Worm (Caenorhabditis elegans) whole organism, young adult: ENCODE data around the gene srx-125.

ENCODE experiments used
- B0261.1 ChIP-seq: sonication (generic microtip); optimal IDR thresholded peaks from 2 replicates; lab custom pipeline; 2016; ENCODE audit warnings: mild to moderate bottlenecking, missing genetic modification characterization, moderate library complexity, missing compliant biosample characterization
- F10E7.11 ChIP-seq: sonication (generic microtip); optimal IDR thresholded peaks from 2 replicates; lab custom pipeline; 2017; ENCODE audit warnings: mild to moderate bottlenecking, missing genetic modification characterization, moderate library complexity, missing compliant biosample characterization
- F49E8.2 ChIP-seq: sonication (generic microtip); optimal IDR thresholded peaks from 3 replicates; lab custom pipeline; 2017; ENCODE audit warnings: missing genetic modification characterization, mild to moderate bottlenecking, missing compliant biosample characterization, antibody characterized with exemption, moderate library complexity; ENCODE audit not compliant: insufficient read depth
- K11D2.4 ChIP-seq: fragments of 200-800 bp; sonication (Bioruptor generic); IDR thresholded peaks from 2 replicates; pipeline ENCODE4 v1.3.6; 2022; ENCODE audit warnings: missing genetic modification reagents, missing genetic modification characterization, missing compliant biosample characterization
- K12H6.12 ChIP-seq: fragments of 200-800 bp; sonication (Bioruptor generic); optimal IDR thresholded peaks from 2 replicates; lab custom pipeline; 2018; ENCODE audit warnings: mild to moderate bottlenecking, missing genetic modification characterization, missing compliant biosample characterization
- Y56A3A.18 ChIP-seq: fragments of 200-800 bp; sonication (Bioruptor generic); IDR thresholded peaks from 2 replicates; pipeline ENCODE4 v1.3.6; 2022; ENCODE audit warnings: missing genetic modification reagents, missing genetic modification characterization, missing compliant biosample characterization
- Y67H2A.10 ChIP-seq: fragments of 200-800 bp; sonication (Bioruptor generic); conservative IDR thresholded peaks from 2 replicates; pipeline ENCODE4 v1.3.6; 2022; ENCODE audit warnings: missing genetic modification reagents, missing genetic modification characterization, missing compliant biosample characterization
- Y79H2A.3 ChIP-seq: fragments of 200-800 bp; sonication (Bioruptor generic); conservative IDR thresholded peaks from 2 replicates; pipeline ENCODE4 v1.3.6; 2022; ENCODE audit warnings: missing genetic modification reagents, missing genetic modification characterization, missing compliant biosample characterization
- Y95B8A.8 ChIP-seq: fragments of 200-800 bp; sonication (Bioruptor generic); IDR thresholded peaks from 2 replicates; pipeline ENCODE4 v1.3.6; 2022; ENCODE audit warnings: missing genetic modification reagents, missing genetic modification characterization, missing compliant biosample characterization
- akir-1 ChIP-seq: fragments of 200-800 bp; sonication (Bioruptor generic); optimal IDR thresholded peaks from 2 replicates; lab custom pipeline; 2018; ENCODE audit warnings: mild to moderate bottlenecking, missing genetic modification characterization, moderate library complexity, missing compliant biosample characterization
- atf-7 ChIP-seq: sonication (generic microtip); optimal IDR thresholded peaks from 2 replicates; lab custom pipeline; 2017; ENCODE audit warnings: mild to moderate bottlenecking, missing genetic modification characterization, missing compliant biosample characterization
- attf-6 ChIP-seq: fragments of 200-800 bp; sonication (Bioruptor generic); IDR thresholded peaks from 2 replicates; pipeline ENCODE4 v1.3.6; 2022; ENCODE audit warnings: missing genetic modification reagents, missing genetic modification characterization, missing compliant biosample characterization
- bed-1 ChIP-seq: fragments of 200-800 bp; sonication (Bioruptor generic); IDR thresholded peaks from 2 replicates; pipeline ENCODE4 v1.3.6; 2022; ENCODE audit warnings: missing genetic modification reagents, missing genetic modification characterization, missing compliant biosample characterization
- cebp-1 ChIP-seq, 2 experiments: fragments of 200-800 bp in 1 of 2; sonication (Bioruptor generic) in 1 of 2; sonication (generic microtip) in 1 of 2; IDR thresholded peaks in 1 of 2; optimal IDR thresholded peaks in 1 of 2; 2 replicates each; pipeline versions ENCODE4 v1.3.6 to Lab custom; 2017 to 2022; ENCODE audit warnings: missing compliant biosample characterization in 2 of 2, missing genetic modification characterization in 2 of 2, mild to moderate bottlenecking in 1 of 2, missing genetic modification reagents in 1 of 2, moderate library complexity in 1 of 2
- ceh-40 ChIP-seq: fragments of 200-800 bp; sonication (Bioruptor generic); IDR thresholded peaks from 2 replicates; pipeline ENCODE4 v1.3.6; 2022; ENCODE audit warnings: missing genetic modification characterization, missing compliant biosample characterization
- ceh-79 ChIP-seq: sonication (generic microtip); optimal IDR thresholded peaks from 2 replicates; lab custom pipeline; 2017; ENCODE audit warnings: mild to moderate bottlenecking, missing genetic modification characterization, missing compliant biosample characterization
- die-1 ChIP-seq: sonication (generic microtip); optimal IDR thresholded peaks from 2 replicates; lab custom pipeline; 2016; ENCODE audit warnings: missing genotype, mild to moderate bottlenecking, missing genetic modification characterization, missing compliant biosample characterization
- egl-44 ChIP-seq: fragments of 200-800 bp; sonication (Bioruptor generic); IDR thresholded peaks from 2 replicates; pipeline ENCODE4 v1.3.6; 2022; ENCODE audit warnings: missing genetic modification reagents, missing genetic modification characterization, missing compliant biosample characterization
- egrh-3 ChIP-seq: fragments of 200-800 bp; sonication (Bioruptor generic); IDR thresholded peaks from 2 replicates; pipeline ENCODE4 v1.3.6; 2022; ENCODE audit warnings: missing genetic modification reagents, missing genetic modification characterization, missing compliant biosample characterization
- gei-17 ChIP-seq: fragments of 200-800 bp; sonication (Bioruptor generic); optimal IDR thresholded peaks from 2 replicates; lab custom pipeline; 2018; ENCODE audit warnings: mild to moderate bottlenecking, missing genetic modification characterization, missing compliant biosample characterization
- him-1 ChIP-seq: sonication (generic microtip); optimal IDR thresholded peaks from 2 replicates; lab custom pipeline; 2016; ENCODE audit warnings: missing genotype, missing genetic modification reagents, missing genetic modification characterization, missing compliant biosample characterization
- hlh-26 ChIP-seq: fragments of 200-800 bp; sonication (Bioruptor generic); conservative IDR thresholded peaks from 2 replicates; pipeline ENCODE4 v1.3.6; 2022; ENCODE audit warnings: missing genetic modification reagents, missing genetic modification characterization, missing compliant biosample characterization
- hmg-1.2 ChIP-seq: fragments of 200-800 bp; sonication (Bioruptor generic); IDR thresholded peaks from 2 replicates; pipeline ENCODE4 v1.3.6; 2022; ENCODE audit warnings: missing genetic modification reagents, missing genetic modification characterization, missing compliant biosample characterization
- hsf-1 ChIP-seq: fragments of 200-800 bp; sonication (Bioruptor generic); IDR thresholded peaks from 2 replicates; pipeline ENCODE4 v1.3.6; 2022; ENCODE audit warnings: missing genetic modification reagents, missing genetic modification characterization, missing compliant biosample characterization
- lin-35 ChIP-seq, 3 experiments: fragments of 150-350 bp in 2 of 3; sonication (generic microtip) in 1 of 3; optimal IDR thresholded peaks; 2 replicates each; lab custom pipeline; 2014 to 2018; ENCODE audit warnings: missing biosample characterization in 3 of 3, missing genetic modification characterization in 3 of 3, missing genetic modification reagents in 3 of 3
- lsy-27 ChIP-seq: sonication (generic microtip); optimal IDR thresholded peaks from 2 replicates; lab custom pipeline; 2017; ENCODE audit warnings: missing genetic modification characterization, mild to moderate bottlenecking, missing compliant biosample characterization, antibody characterized with exemption, missing genotype, borderline replicate concordance; ENCODE audit not compliant: insufficient read depth
- madf-3 ChIP-seq: fragments of 200-800 bp; sonication (Bioruptor generic); IDR thresholded peaks from 2 replicates; pipeline ENCODE4 v1.3.6; 2022; ENCODE audit warnings: missing genetic modification reagents, missing genetic modification characterization, missing compliant biosample characterization
- madf-8 ChIP-seq: fragments of 200-800 bp; sonication (Bioruptor generic); conservative IDR thresholded peaks from 2 replicates; pipeline ENCODE4 v1.3.6; 2022; ENCODE audit warnings: missing genetic modification reagents, missing genetic modification characterization, missing compliant biosample characterization
- mcd-1 ChIP-seq: fragments of 200-800 bp; sonication (Bioruptor generic); IDR thresholded peaks from 2 replicates; pipeline ENCODE4 v1.3.6; 2022; ENCODE audit warnings: missing genetic modification reagents, missing genetic modification characterization, missing compliant biosample characterization
- nhr-120 ChIP-seq: fragments of 200-800 bp; sonication (Bioruptor generic); IDR thresholded peaks from 2 replicates; pipeline ENCODE4 v1.3.6; 2022; ENCODE audit warnings: missing genetic modification characterization, missing compliant biosample characterization
- nhr-179 ChIP-seq: sonication (generic microtip); optimal IDR thresholded peaks from 2 replicates; lab custom pipeline; 2016; ENCODE audit warnings: mild to moderate bottlenecking, missing genetic modification characterization, missing compliant biosample characterization
- nhr-80 ChIP-seq: sonication (generic microtip); optimal IDR thresholded peaks from 2 replicates; lab custom pipeline; 2016; ENCODE audit warnings: missing genetic modification characterization, missing compliant biosample characterization
- repo-1 ChIP-seq: sonication (generic microtip); optimal IDR thresholded peaks from 2 replicates; lab custom pipeline; 2017; ENCODE audit warnings: mild to moderate bottlenecking, missing genetic modification characterization, missing compliant biosample characterization
- rpc-1 ChIP-seq, 2 experiments: fragments of 150-350 bp in 1 of 2; sonication (generic microtip) in 1 of 2; optimal IDR thresholded peaks; 2 replicates each; lab custom pipeline; 2014 to 2018; ENCODE audit warnings: missing biosample characterization in 1 of 2, missing genetic modification characterization in 1 of 2, missing genetic modification reagents in 1 of 2, missing genotype in 1 of 2
- somi-1 ChIP-seq: fragments of 200-800 bp; sonication (Bioruptor generic); optimal IDR thresholded peaks from 2 replicates; lab custom pipeline; 2018; ENCODE audit warnings: mild to moderate bottlenecking, missing genetic modification characterization, missing compliant biosample characterization
- tbp1 ChIP-seq: fragments of 200-800 bp; sonication (Bioruptor generic); optimal IDR thresholded peaks from 2 replicates; lab custom pipeline; 2018; ENCODE audit warnings: mild to moderate bottlenecking, missing genetic modification characterization, missing compliant biosample characterization
- tbx-9 ChIP-seq: sonication (generic microtip); optimal IDR thresholded peaks from 2 replicates; lab custom pipeline; 2016; ENCODE audit warnings: borderline replicate concordance, missing genetic modification characterization, inconsistent platforms, missing compliant biosample characterization
- unc-62 ChIP-seq: fragments of 150-350 bp; optimal IDR thresholded peaks from 2 replicates; lab custom pipeline; 2014; ENCODE audit warnings: missing biosample characterization, missing genetic modification reagents, missing genetic modification characterization
- zfh-2 ChIP-seq: fragments of 200-800 bp; sonication (Bioruptor generic); conservative IDR thresholded peaks from 2 replicates; pipeline ENCODE4 v1.3.6; 2022; ENCODE audit warnings: missing genetic modification reagents, missing genetic modification characterization, missing compliant biosample characterization
- ztf-22 ChIP-seq: fragments of 200-800 bp; sonication (Bioruptor generic); optimal IDR thresholded peaks from 2 replicates; lab custom pipeline; 2018; ENCODE audit warnings: mild to moderate bottlenecking, missing genetic modification characterization, moderate library complexity, missing compliant biosample characterization
- ztf-28 ChIP-seq: fragments of 200-800 bp; sonication (Bioruptor generic); IDR thresholded peaks from 2 replicates; pipeline ENCODE4 v1.3.6; 2022; ENCODE audit warnings: missing genetic modification reagents, missing genetic modification characterization, missing compliant biosample characterization

srx-125 gene

DNA sequence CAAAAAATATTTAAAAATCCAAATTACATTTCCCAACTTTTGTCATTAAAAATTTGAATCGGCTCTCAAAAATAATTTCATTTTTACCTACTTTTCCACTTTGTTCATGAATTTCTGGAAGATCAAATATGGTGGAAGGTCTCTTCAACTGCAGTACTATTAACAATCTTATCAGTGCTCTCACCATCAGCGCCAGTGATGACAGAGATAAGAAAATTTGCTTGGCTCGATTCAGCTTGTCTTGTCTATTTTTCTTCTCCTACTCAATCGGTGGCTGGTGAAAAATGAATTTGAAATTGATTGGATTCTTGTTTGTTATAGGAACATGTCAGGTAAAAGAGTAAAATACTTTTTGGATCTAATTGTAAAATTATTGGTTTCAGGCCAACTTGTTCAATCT is 13.9 kb downstream of the srx-125 start, which contains the start of gene cpz-2:
Gene cpz-2, plus strand, starts transcription at position 210 of the 400 bp plus-strand sequence.
- no peak for TF ChIP-seq F10E7.11 (tag; lab: Kevin White, UChicago)
- no peak for TF ChIP-seq ztf-22 (GFP tag; lab: Kevin White, UChicago)
- no peak for TF ChIP-seq K11D2.4
- TF ChIP-seq nhr-120: no peak
- TF ChIP-seq unc-62 (GFP tag; lab: Kevin White, UChicago): no peak
- TF ChIP-seq nhr-80 (tag; lab: Kevin White, UChicago): peak; percentile 74
- TF ChIP-seq, all 124 proteins: peak for 1

DNA sequence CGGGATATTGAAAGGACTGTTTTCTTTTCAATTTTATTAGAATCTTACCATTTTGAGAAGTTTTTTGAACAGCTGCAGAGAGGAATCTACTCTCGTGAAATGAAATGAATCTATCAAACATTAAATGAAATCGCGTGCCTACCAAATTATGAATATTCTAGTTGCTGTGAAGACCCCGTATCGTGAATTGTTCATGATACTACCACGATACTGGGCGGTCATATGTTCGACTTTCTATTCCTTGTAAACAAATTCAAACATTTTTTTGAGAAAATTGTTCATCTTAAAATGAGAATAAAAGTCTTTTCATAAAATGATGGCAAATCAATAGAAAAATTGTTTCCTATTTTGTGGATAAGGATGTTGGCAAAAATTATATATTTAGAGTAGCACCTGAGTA is 18.7 kb downstream of the srx-125 start, which contains the start of gene gcy-34:
Gene gcy-34, minus strand, starts transcription at position 101 of the 400 bp plus-strand sequence.
- TF ChIP-seq ceh-40 (GFP tag; lab: Robert Waterston, UW): no peak
- TF ChIP-seq hmg-1.2 (GFP tag; lab: Robert Waterston, UW): no peak
- no peak for TF ChIP-seq atf-7 (tag; lab: Kevin White, UChicago)
- TF ChIP-seq zfh-2 (GFP tag; lab: Robert Waterston, UW): no peak
- TF ChIP-seq Y56A3A.18 (GFP tag; lab: Robert Waterston, UW): no peak
- no peak for TF ChIP-seq hlh-26 (GFP tag; lab: Robert Waterston, UW)
- no peak for TF ChIP-seq Y95B8A.8 (GFP tag; lab: Robert Waterston, UW)
- TF ChIP-seq somi-1 (GFP tag; lab: Kevin White, UChicago): no peak
- TF ChIP-seq bed-1: no peak
- TF ChIP-seq madf-3 (GFP tag; lab: Robert Waterston, UW): no peak
- no peak for TF ChIP-seq rpc-1 (optimal IDR thresholded peaks at IDR 0.05; lab: Kevin White, UChicago)
- no peak for TF ChIP-seq rpc-1 (tag; optimal IDR thresholded peaks at IDR 0.05; lab: Kevin White, UChicago)
- TF ChIP-seq die-1: no peak
- TF ChIP-seq ztf-28 (GFP tag; lab: Robert Waterston, UW): no peak
- no peak for TF ChIP-seq him-1 (tag; lab: Kevin White, UChicago)

DNA sequence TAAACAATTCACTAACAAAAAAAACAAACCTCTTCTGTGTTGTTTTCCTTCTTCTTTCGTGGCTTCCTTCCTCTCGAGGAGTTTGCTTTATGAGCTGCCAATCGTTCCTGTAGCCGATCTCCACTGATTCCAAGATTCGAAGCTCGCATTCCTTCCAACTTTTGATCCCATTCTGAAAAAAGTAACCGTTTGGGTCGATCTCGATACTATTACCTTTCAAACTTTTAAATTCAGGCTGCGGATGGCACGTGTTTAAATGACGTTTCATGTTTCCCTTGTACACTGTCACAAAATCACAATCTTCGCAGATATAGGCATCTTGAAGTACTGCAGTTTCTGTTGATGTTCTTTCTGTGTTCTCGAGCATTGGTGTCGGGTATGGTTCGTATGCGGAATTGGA is 20.3 kb downstream of the srx-125 start:
- TF ChIP-seq attf-6 (GFP tag; lab: Robert Waterston, UW) (no peak), egl-44 (no peak), gei-17 (GFP tag; lab: Kevin White, UChicago) (no peak), nhr-179 (tag; lab: Kevin White, UChicago) (no peak), hlh-26 (GFP tag; lab: Robert Waterston, UW) (no peak), B0261.1 (tag; lab: Kevin White, UChicago) (no peak), tbp1 (GFP tag; lab: Kevin White, UChicago) (no peak), mcd-1 (GFP tag; lab: Robert Waterston, UW) (no peak), madf-8 (GFP tag; lab: Robert Waterston, UW) (no peak), egrh-3 (no peak), ztf-22 (GFP tag; lab: Kevin White, UChicago) (no peak), repo-1 (tag; lab: Kevin White, UChicago) (no peak), akir-1 (GFP tag; lab: Kevin White, UChicago) (no peak), hsf-1 (no peak), ceh-79 (tag; lab: Kevin White, UChicago) (no peak)

DNA sequence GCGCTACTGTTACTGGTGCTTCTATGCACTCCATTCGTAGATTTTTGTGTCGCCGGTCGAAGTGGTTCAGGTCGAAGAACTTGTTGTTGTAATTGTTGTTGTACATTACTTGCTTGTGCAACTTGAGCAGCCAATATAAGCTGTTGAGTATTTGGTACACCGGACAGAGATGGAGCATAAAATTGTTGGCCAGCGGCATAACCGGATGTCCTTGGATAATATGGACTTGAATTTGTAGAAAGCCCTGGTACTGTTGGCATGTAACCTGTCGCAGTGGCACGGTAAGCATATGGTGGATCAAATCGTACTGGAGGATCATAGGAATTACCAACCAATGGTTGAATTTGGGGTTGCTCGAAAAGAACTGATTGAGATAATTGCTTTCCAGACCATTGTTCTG is 21.8 kb downstream of the srx-125 start:
- TF ChIP-seq cebp-1 (GFP tag; IDR thresholded peaks at IDR 0.05; lab: Robert Waterston, UW) (no peak), cebp-1 (tag; optimal IDR thresholded peaks at IDR 0.05; lab: Kevin White, UChicago) (no peak), repo-1 (tag; lab: Kevin White, UChicago) (no peak), F49E8.2 (tag; lab: Kevin White, UChicago) (no peak), lin-35 (GFP tag; optimal IDR thresholded peaks at IDR 0.05; lab: Kevin White, UChicago) (no peak), Y67H2A.10 (GFP tag; lab: Robert Waterston, UW) (no peak), attf-6 (GFP tag; lab: Robert Waterston, UW) (no peak), tbx-9 (tag; lab: Kevin White, UChicago) (no peak), lsy-27 (no peak), K12H6.12 (no peak), Y79H2A.3 (no peak)
